Worm (Caenorhabditis elegans) whole organism, L2 larva: Measurements from ENCODE around the gene Y60A3A.21.

Source experiments
- F13H6.1 ChIP-seq: sonication (generic microtip); optimal IDR thresholded peaks from 2 replicates; lab custom pipeline; 2016; ENCODE audit warnings: missing genetic modification characterization, missing compliant biosample characterization
- R02D3.7 ChIP-seq: fragments of 150-350 bp; optimal IDR thresholded peaks from 2 replicates; lab custom pipeline; 2014; ENCODE audit warnings: missing biosample characterization, missing genetic modification characterization
- Y55F3AM.14 ChIP-seq: fragments of 200-800 bp; sonication (Bioruptor generic); optimal IDR thresholded peaks from 2 replicates; lab custom pipeline; 2018; ENCODE audit warnings: mild to moderate bottlenecking, missing genetic modification characterization, missing compliant biosample characterization
- ZK546.5 ChIP-seq: sonication (generic microtip); optimal IDR thresholded peaks from 2 replicates; lab custom pipeline; 2017; ENCODE audit warnings: missing biosample characterization, missing genetic modification characterization
- alr-1 ChIP-seq: fragments of 150-350 bp; optimal IDR thresholded peaks from 2 replicates; lab custom pipeline; 2014; ENCODE audit warnings: missing biosample characterization, missing genetic modification characterization
- aly-2 ChIP-seq: fragments of 150-350 bp; optimal IDR thresholded peaks from 2 replicates; lab custom pipeline; 2014; ENCODE audit warnings: missing biosample characterization, missing genetic modification characterization
- ama-1 ChIP-seq: fragments of 150-350 bp; optimal IDR thresholded peaks from 2 replicates; lab custom pipeline; 2018; ENCODE audit warnings: inconsistent platforms
- blmp-1 ChIP-seq: sonication (generic microtip); optimal IDR thresholded peaks from 2 replicates; lab custom pipeline; 2017; ENCODE audit warnings: missing genetic modification characterization, mild to moderate bottlenecking, missing compliant biosample characterization, antibody characterized with exemption, moderate library complexity; ENCODE audit not compliant: insufficient read depth
- ceh-16 ChIP-seq: fragments of 150-350 bp; optimal IDR thresholded peaks from 2 replicates; lab custom pipeline; 2014; ENCODE audit warnings: missing biosample characterization, missing genetic modification characterization
- ceh-82 ChIP-seq: fragments of 150-350 bp; optimal IDR thresholded peaks from 2 replicates; lab custom pipeline; 2014; ENCODE audit warnings: missing biosample characterization, missing genetic modification characterization
- crh-2 ChIP-seq: sonication (generic microtip); optimal IDR thresholded peaks from 2 replicates; lab custom pipeline; 2017; ENCODE audit warnings: missing biosample characterization, missing genetic modification characterization
- dmd-4 ChIP-seq: sonication (generic microtip); optimal IDR thresholded peaks from 2 replicates; lab custom pipeline; 2017; ENCODE audit warnings: missing biosample characterization, missing genetic modification characterization
- egl-27 ChIP-seq: sonication (generic microtip); optimal IDR thresholded peaks from 3 replicates; lab custom pipeline; 2017; ENCODE audit warnings: missing biosample characterization, missing genetic modification reagents, missing genetic modification characterization
- elt-3 ChIP-seq: sonication (generic microtip); optimal IDR thresholded peaks from 2 replicates; lab custom pipeline; 2017; ENCODE audit warnings: missing biosample characterization, missing genetic modification characterization
- fos-1 ChIP-seq: fragments of 150-350 bp; optimal IDR thresholded peaks from 2 replicates; lab custom pipeline; 2014; ENCODE audit warnings: missing biosample characterization, missing genetic modification characterization
- gmeb-1 ChIP-seq: fragments of 150-350 bp; optimal IDR thresholded peaks from 2 replicates; lab custom pipeline; 2014; ENCODE audit warnings: missing biosample characterization, missing genetic modification characterization
- lin-11 ChIP-seq: fragments of 150-350 bp; sonication (generic microtip); optimal IDR thresholded peaks from 2 replicates; lab custom pipeline; 2014; ENCODE audit warnings: missing biosample characterization, missing genetic modification characterization, inconsistent platforms, mixed read lengths
- lin-39 ChIP-seq: fragments of 150-350 bp; optimal IDR thresholded peaks from 2 replicates; lab custom pipeline; 2014; ENCODE audit warnings: missing biosample characterization, missing genetic modification reagents, missing genetic modification characterization
- lsy-2 ChIP-seq, 2 experiments: fragments of 150-350 bp in 1 of 2; sonication (generic microtip) in 1 of 2; optimal IDR thresholded peaks; 2 replicates each; lab custom pipeline; 2014 to 2017; ENCODE audit warnings: missing biosample characterization in 2 of 2, missing genetic modification characterization in 2 of 2
- mab-5 ChIP-seq: fragments of 150-350 bp; optimal IDR thresholded peaks from 2 replicates; lab custom pipeline; 2014; ENCODE audit warnings: missing biosample characterization, missing genetic modification characterization
- nhr-12 ChIP-seq: fragments of 150-350 bp; optimal IDR thresholded peaks from 2 replicates; lab custom pipeline; 2014; ENCODE audit warnings: missing biosample characterization, missing genetic modification characterization
- nhr-21 ChIP-seq: fragments of 150-350 bp; optimal IDR thresholded peaks from 2 replicates; lab custom pipeline; 2014; ENCODE audit warnings: missing biosample characterization, missing genetic modification characterization
- nhr-23 ChIP-seq: fragments of 150-350 bp; optimal IDR thresholded peaks from 2 replicates; lab custom pipeline; 2014; ENCODE audit warnings: missing biosample characterization, missing genetic modification reagents, missing genetic modification characterization
- nhr-237 ChIP-seq: fragments of 150-350 bp; optimal IDR thresholded peaks from 2 replicates; lab custom pipeline; 2014; ENCODE audit warnings: missing biosample characterization, missing genetic modification characterization
- nhr-25 ChIP-seq: fragments of 150-350 bp; sonication (generic microtip); optimal IDR thresholded peaks from 3 replicates; lab custom pipeline; 2014; ENCODE audit warnings: missing biosample characterization, missing genetic modification characterization
- nhr-6 ChIP-seq: fragments of 150-350 bp; optimal IDR thresholded peaks from 2 replicates; lab custom pipeline; 2014; ENCODE audit warnings: missing biosample characterization, missing genetic modification characterization
- sma-9 ChIP-seq, 2 experiments: fragments of 150-350 bp in 1 of 2; sonication (generic microtip) in 1 of 2; optimal IDR thresholded peaks; 2 replicates each; lab custom pipeline; 2014 to 2016; ENCODE audit warnings: missing genetic modification characterization in 2 of 2, mild to moderate bottlenecking in 1 of 2, missing biosample characterization in 1 of 2, missing compliant biosample characterization in 1 of 2, missing genetic modification reagents in 1 of 2, moderate library complexity in 1 of 2
- snpc-4 ChIP-seq: fragments of 150-350 bp; optimal IDR thresholded peaks from 2 replicates; lab custom pipeline; 2014; ENCODE audit warnings: missing biosample characterization, missing genetic modification characterization
- unc-39 ChIP-seq: fragments of 150-350 bp; optimal IDR thresholded peaks from 2 replicates; lab custom pipeline; 2014; ENCODE audit warnings: missing biosample characterization, missing genetic modification characterization
- unc-55 ChIP-seq: fragments of 150-350 bp; sonication (generic microtip); optimal IDR thresholded peaks from 3 replicates; lab custom pipeline; 2014; ENCODE audit warnings: missing biosample characterization, missing genetic modification reagents, missing genetic modification characterization
- unc-62 ChIP-seq: fragments of 150-350 bp; optimal IDR thresholded peaks from 2 replicates; lab custom pipeline; 2014; ENCODE audit warnings: missing biosample characterization, missing genetic modification reagents, missing genetic modification characterization
- ztf-11 ChIP-seq: sonication (generic microtip); optimal IDR thresholded peaks from 2 replicates; lab custom pipeline; 2017; ENCODE audit warnings: missing biosample characterization, missing genetic modification characterization
- ztf-4 ChIP-seq: fragments of 150-350 bp; optimal IDR thresholded peaks from 2 replicates; lab custom pipeline; 2014; ENCODE audit warnings: missing biosample characterization, missing genetic modification characterization

Gene Y60A3A.21

ce11 chrV:20007470-20007869 is 4.3 kb upstream of the Y60A3A.21 start, which contains the start of gene Y60A3A.23:
Gene Y60A3A.23, plus strand, starts transcription at chrV:20007770.
- no peak for TF ChIP-seq ZK546.5 (tag; lab: Kevin White, UChicago)
- TF ChIP-seq lsy-2 (tag; optimal IDR thresholded peaks at IDR 0.05; lab: Kevin White, UChicago), result no peak
- no peak for TF ChIP-seq lin-39 (tag; lab: Kevin White, UChicago)
- no peak for TF ChIP-seq ztf-11 (tag; lab: Kevin White, UChicago)
- no peak for TF ChIP-seq elt-3 (tag; lab: Kevin White, UChicago)
- TF ChIP-seq F13H6.1 (tag; lab: Kevin White, UChicago), result no peak
- TF ChIP-seq unc-55 (GFP tag; lab: Kevin White, UChicago), result no peak
- TF ChIP-seq nhr-25, result no peak

ce11 chrV:20011199-20011598 is 555 bp upstream of the Y60A3A.21 start:
- TF ChIP-seq ZK546.5 (tag; lab: Kevin White, UChicago) (no peak), egl-27 (tag; lab: Kevin White, UChicago) (no peak), fos-1 (tag; lab: Kevin White, UChicago) (peak; percentile 50)

ce11 chrV:20021347-20021746 is 9.6 kb downstream of the Y60A3A.21 start:
- TF ChIP-seq unc-62 (GFP tag; lab: Kevin White, UChicago) (no peak), unc-39 (tag; lab: Kevin White, UChicago) (no peak), ZK546.5 (tag; lab: Kevin White, UChicago) (no peak), R02D3.7 (no peak), sma-9 (GFP tag; optimal IDR thresholded peaks at IDR 0.05; lab: Kevin White, UChicago) (no peak), sma-9 (tag; optimal IDR thresholded peaks at IDR 0.05; lab: Kevin White, UChicago) (no peak), elt-3 (tag; lab: Kevin White, UChicago) (no peak), nhr-21 (no peak), Y55F3AM.14 (GFP tag; lab: Kevin White, UChicago) (no peak), snpc-4 (tag; lab: Kevin White, UChicago) (no peak), gmeb-1 (tag; lab: Kevin White, UChicago) (no peak), nhr-12 (no peak), nhr-25 (no peak)

- TF ChIP-seq unc-39 (tag; lab: Kevin White, UChicago), result no peak
- no peak for TF ChIP-seq nhr-237
- no peak for TF ChIP-seq ZK546.5 (tag; lab: Kevin White, UChicago)
- TF ChIP-seq, all 48 proteins: peak for 0
Observed at ce11 chrV:20022996-20023456, 11.3 kb downstream of the Y60A3A.21 start, which contains the start of gene lgc-55. Gene lgc-55, plus strand, starts transcription at chrV:20023046.

ce11 chrV:20034912-20035311 is 23.2 kb downstream of the Y60A3A.21 start:
- TF ChIP-seq F13H6.1 (tag; lab: Kevin White, UChicago), result no peak
- no peak for TF ChIP-seq unc-62 (GFP tag; lab: Kevin White, UChicago)
- no peak for TF ChIP-seq ama-1 (lab: Kevin White, UChicago)
- TF ChIP-seq mab-5 (tag; lab: Kevin White, UChicago), result no peak
- TF ChIP-seq nhr-21, result no peak
- TF ChIP-seq ceh-16 (tag; lab: Kevin White, UChicago), result no peak
- no peak for TF ChIP-seq ceh-82
- no peak for TF ChIP-seq aly-2 (tag; lab: Kevin White, UChicago)
- no peak for TF ChIP-seq elt-3 (tag; lab: Kevin White, UChicago)
- TF ChIP-seq nhr-25, result no peak
- TF ChIP-seq crh-2, result no peak
- TF ChIP-seq unc-55 (GFP tag; lab: Kevin White, UChicago), result no peak

ce11 chrV:20037287-20037686 is 25.5 kb downstream of the Y60A3A.21 start, which contains the start of gene Y113G7A.16:
Gene Y113G7A.16, plus strand, starts transcription at chrV:20037587.
- no peak for TF ChIP-seq dmd-4 (tag; lab: Kevin White, UChicago)
- TF ChIP-seq nhr-6, result no peak
- no peak for TF ChIP-seq ztf-4
- no peak for TF ChIP-seq alr-1 (tag; lab: Kevin White, UChicago)
- no peak for TF ChIP-seq nhr-23 (tag; lab: Kevin White, UChicago)
- TF ChIP-seq aly-2 (tag; lab: Kevin White, UChicago), result no peak
- no peak for TF ChIP-seq blmp-1 (tag; lab: Kevin White, UChicago)
- TF ChIP-seq unc-55 (GFP tag; lab: Kevin White, UChicago), result no peak
- TF ChIP-seq lin-11, result no peak
- TF ChIP-seq elt-3 (tag; lab: Kevin White, UChicago), result no peak
- no peak for TF ChIP-seq nhr-25
- no peak for TF ChIP-seq nhr-21
- TF ChIP-seq ceh-82, result no peak
- TF ChIP-seq, all 48 proteins: peak for 0
